Worm (Caenorhabditis elegans) whole organism, early embryonic: ENCODE results near the gene scl-25.
"Not testable (repeated sequence)": the region's sequence is repeated elsewhere in the genome, so short reads cannot be mapped to it uniquely, and the experiment has no call there.

ENCODE experiments used
- B0310.2 ChIP-seq: sonication (generic microtip); optimal IDR thresholded peaks from 2 replicates; lab custom pipeline; 2016; ENCODE audit warnings: mild to moderate bottlenecking, missing genetic modification characterization, missing compliant biosample characterization
- F13C5.2 ChIP-seq: sonication (generic microtip); optimal IDR thresholded peaks from 2 replicates; lab custom pipeline; 2017; ENCODE audit warnings: mild to moderate bottlenecking, missing genetic modification characterization, inconsistent platforms, missing compliant biosample characterization
- aly-1 ChIP-seq: sonication (generic microtip); optimal IDR thresholded peaks from 2 replicates; lab custom pipeline; 2016; ENCODE audit warnings: missing genetic modification characterization, missing compliant biosample characterization
- ama-1 ChIP-seq: fragments of 150-350 bp; optimal IDR thresholded peaks from 2 replicates; lab custom pipeline; 2014
- ceh-13 ChIP-seq: fragments of 200-800 bp; sonication (Bioruptor generic); optimal IDR thresholded peaks from 2 replicates; lab custom pipeline; 2018; ENCODE audit warnings: mild to moderate bottlenecking, missing genetic modification characterization, missing compliant biosample characterization
- ceh-36 ChIP-seq: sonication (generic microtip); optimal IDR thresholded peaks from 2 replicates; lab custom pipeline; 2016; ENCODE audit warnings: missing genetic modification characterization, inconsistent platforms, missing compliant biosample characterization
- ets-7 ChIP-seq: sonication (generic microtip); optimal IDR thresholded peaks from 2 replicates; lab custom pipeline; 2016; ENCODE audit warnings: missing genotype, missing genetic modification characterization, missing compliant biosample characterization
- flt-1 ChIP-seq: fragments of 200-800 bp; sonication (Bioruptor generic); IDR thresholded peaks from 2 replicates; pipeline ENCODE4 v1.3.6; 2022; ENCODE audit warnings: missing genetic modification characterization, missing compliant biosample characterization
- hmbx-1 ChIP-seq: sonication (generic microtip); optimal IDR thresholded peaks from 2 replicates; lab custom pipeline; 2016; ENCODE audit warnings: mild to moderate bottlenecking, missing genetic modification characterization, missing compliant biosample characterization
- hmg-4 ChIP-seq: fragments of 200-800 bp; sonication (Bioruptor generic); optimal IDR thresholded peaks from 2 replicates; lab custom pipeline; 2018; ENCODE audit warnings: mild to moderate bottlenecking, missing genetic modification characterization, missing compliant biosample characterization
- hnd-1 ChIP-seq: sonication (generic microtip); optimal IDR thresholded peaks from 2 replicates; lab custom pipeline; 2016; ENCODE audit warnings: missing genetic modification characterization, missing compliant biosample characterization
- pes-1 ChIP-seq: fragments of 200-800 bp; sonication (Bioruptor generic); IDR thresholded peaks from 2 replicates; pipeline ENCODE4 v1.3.6; 2022; ENCODE audit warnings: missing genetic modification reagents, missing genetic modification characterization, missing compliant biosample characterization
- scrt-1 ChIP-seq: fragments of 200-800 bp; sonication (Bioruptor generic); IDR thresholded peaks from 2 replicates; pipeline ENCODE4 v1.3.6; 2022; ENCODE audit warnings: missing genetic modification characterization, missing compliant biosample characterization
- sea-1 ChIP-seq: fragments of 200-800 bp; sonication (Bioruptor generic); conservative IDR thresholded peaks from 2 replicates; pipeline ENCODE4 v1.3.6; 2022; ENCODE audit warnings: missing genetic modification characterization, missing compliant biosample characterization
- tbx-11 ChIP-seq: fragments of 200-800 bp; sonication (Bioruptor generic); IDR thresholded peaks from 2 replicates; pipeline ENCODE4 v1.3.6; 2022; ENCODE audit warnings: missing genetic modification characterization, missing compliant biosample characterization
- tbx-37 ChIP-seq: fragments of 200-800 bp; sonication (Bioruptor generic); conservative IDR thresholded peaks from 2 replicates; pipeline ENCODE4 v1.3.6; 2022; ENCODE audit warnings: missing genetic modification reagents, missing genetic modification characterization, missing compliant biosample characterization
- tra-4 ChIP-seq: sonication (generic microtip); optimal IDR thresholded peaks from 2 replicates; lab custom pipeline; 2017; ENCODE audit warnings: missing genetic modification characterization, missing compliant biosample characterization

scl-25 gene

ce11 chrV:17255028-17255427 is 29.5 kb downstream of the scl-25 start, which contains the start of gene srh-116:
srh-116 (minus strand) TSS chrV:17255128.
- TF ChIP-seq scrt-1 (GFP tag; lab: Robert Waterston, UW); ets-7; flt-1: not testable (repeated sequence)

ce11 chrV:17255454-17255853 is 30.0 kb downstream of the scl-25 start, which contains the start of gene srh-115:
srh-115 (plus strand) TSS chrV:17255754.
- TF ChIP-seq tra-4 (tag; lab: Kevin White, UChicago) (no peak), B0310.2 (no peak), ama-1 (no peak), ceh-36 (tag; lab: Kevin White, UChicago) (no peak), tbx-11 (no peak), F13C5.2 (tag; lab: Kevin White, UChicago) (no peak), hnd-1 (tag; lab: Kevin White, UChicago) (no peak), scrt-1 (GFP tag; lab: Robert Waterston, UW) (no peak), sea-1 (GFP tag; lab: Robert Waterston, UW) (no peak), ceh-13 (no peak), aly-1 (no peak), hmg-4 (GFP tag; lab: Kevin White, UChicago) (no peak)

DNA sequence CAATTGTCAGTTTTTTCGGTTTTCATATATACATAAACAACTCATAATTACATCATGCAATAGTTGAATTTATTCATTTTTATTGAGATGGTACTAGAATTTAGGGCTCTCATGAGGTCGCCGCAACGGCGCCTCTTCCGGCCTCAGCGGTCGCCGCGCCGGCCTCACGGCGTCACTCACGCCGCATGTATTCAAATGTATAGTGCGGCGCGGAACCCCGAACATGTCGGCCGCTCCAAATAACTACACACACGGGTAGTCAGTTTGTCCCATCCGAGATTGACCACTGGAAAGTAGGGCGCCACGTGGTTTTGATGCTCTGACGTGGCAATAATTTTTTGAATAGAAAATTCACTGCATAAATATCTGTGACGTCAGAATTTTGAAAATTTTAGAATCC is 32.1 kb downstream of the scl-25 start:
- no peak for TF ChIP-seq tbx-11
- TF ChIP-seq hmbx-1 = no peak
- TF ChIP-seq flt-1 = no peak

DNA sequence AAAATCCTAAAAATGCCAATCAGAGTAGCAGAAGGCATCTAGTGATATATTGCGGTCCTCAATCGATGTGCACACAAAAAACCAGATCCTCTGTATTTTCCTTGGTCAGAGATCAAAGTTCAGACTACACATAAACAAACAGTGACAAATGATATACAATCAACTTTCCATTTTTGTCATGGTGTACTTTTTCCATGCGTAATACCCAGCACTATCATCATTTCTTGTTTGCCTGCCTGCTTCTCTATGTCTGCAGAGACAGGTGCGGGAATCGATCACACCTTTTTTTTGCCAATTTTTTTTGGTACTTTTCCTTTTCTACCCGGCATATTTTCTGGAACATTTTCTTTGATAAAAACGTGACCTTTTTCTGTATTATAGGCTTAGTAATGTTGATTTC is 32.8 kb downstream of the scl-25 start:
- no peak for TF ChIP-seq hmbx-1
- TF ChIP-seq sea-1 (GFP tag; lab: Robert Waterston, UW) = no peak
- TF ChIP-seq ama-1 = no peak
- no peak for TF ChIP-seq ets-7
- TF ChIP-seq ceh-36 (tag; lab: Kevin White, UChicago) = no peak

ce11 chrV:17258868-17259267 is 33.4 kb downstream of the scl-25 start, which contains the start of gene fbxa-85:
fbxa-85 (plus strand) TSS chrV:17259168.
- TF ChIP-seq hmbx-1 (no peak), aly-1 (no peak), ceh-13 (no peak), ama-1 (no peak), hmg-4 (GFP tag; lab: Kevin White, UChicago) (no peak), tbx-11 (no peak), hnd-1 (tag; lab: Kevin White, UChicago) (no peak), F13C5.2 (tag; lab: Kevin White, UChicago) (no peak), tbx-37 (no peak), flt-1 (no peak)

ce11 chrV:17261385-17261784 is 35.9 kb downstream of the scl-25 start:
- TF ChIP-seq hnd-1 (tag; lab: Kevin White, UChicago) (no peak), scrt-1 (GFP tag; lab: Robert Waterston, UW) (no peak), tra-4 (tag; lab: Kevin White, UChicago) (no peak), F13C5.2 (tag; lab: Kevin White, UChicago) (no peak), hmbx-1 (no peak), B0310.2 (no peak), ama-1 (no peak), aly-1 (no peak), flt-1 (no peak), tbx-11 (no peak), ets-7 (no peak), tbx-37 (no peak), hmg-4 (GFP tag; lab: Kevin White, UChicago) (no peak), pes-1 (GFP tag; lab: Robert Waterston, UW) (no peak), ceh-36 (tag; lab: Kevin White, UChicago) (no peak), sea-1 (GFP tag; lab: Robert Waterston, UW) (no peak), ceh-13 (no peak)

- not testable (repeated sequence) for TF ChIP-seq tbx-37; hnd-1 (tag; lab: Kevin White, UChicago); aly-1
Observed at ce11 chrV:17264855-17265254, 39.4 kb downstream of the scl-25 start, which contains the start of gene K10G4.3. K10G4.3 (minus strand) TSS chrV:17264955.

- TF ChIP-seq hmg-4 (GFP tag; lab: Kevin White, UChicago) (no peak), tbx-11 (no peak), pes-1 (GFP tag; lab: Robert Waterston, UW) (no peak), tra-4 (tag; lab: Kevin White, UChicago) (no peak), F13C5.2 (tag; lab: Kevin White, UChicago) (no peak), ets-7 (no peak), aly-1 (no peak), ceh-36 (tag; lab: Kevin White, UChicago) (no peak), B0310.2 (no peak), sea-1 (GFP tag; lab: Robert Waterston, UW) (no peak), ama-1 (no peak), hmbx-1 (no peak), flt-1 (no peak)
Observed at ce11 chrV:17272112-17272511, 46.6 kb downstream of the scl-25 start.

DNA sequence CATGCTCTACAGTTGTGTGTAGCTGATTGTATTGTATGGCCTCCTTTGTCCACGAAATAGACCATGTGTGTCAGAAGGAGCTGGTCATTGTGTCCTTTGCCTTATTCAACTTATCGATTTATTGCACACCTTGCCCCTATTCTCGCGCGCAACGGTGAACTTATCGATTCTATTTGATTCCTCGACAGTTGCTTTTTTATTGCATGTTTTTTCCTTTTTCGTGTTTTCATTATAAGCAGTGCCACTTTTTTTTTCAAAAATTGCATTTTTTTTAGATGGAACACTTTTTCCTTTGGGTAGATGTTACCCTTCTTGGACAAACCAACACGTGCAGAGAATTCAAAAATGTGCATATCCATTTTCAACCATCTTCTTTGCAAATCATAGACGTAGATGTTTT is 47.8 kb downstream of the scl-25 start, which contains the start of gene K10G4.10:
TSS of gene K10G4.10 (plus strand) at position 301 of the 400 bp plus-strand sequence.
- no peak for TF ChIP-seq hnd-1 (tag; lab: Kevin White, UChicago)
- TF ChIP-seq pes-1 (GFP tag; lab: Robert Waterston, UW) = no peak
- TF ChIP-seq ceh-13 = no peak
- TF ChIP-seq aly-1 = no peak
- TF ChIP-seq scrt-1 (GFP tag; lab: Robert Waterston, UW) = no peak
- TF ChIP-seq tbx-11 = no peak
- TF ChIP-seq F13C5.2 (tag; lab: Kevin White, UChicago) = no peak
- no peak for TF ChIP-seq B0310.2
- TF ChIP-seq ama-1 = no peak
- TF ChIP-seq ets-7 = no peak
- TF ChIP-seq sea-1 (GFP tag; lab: Robert Waterston, UW) = no peak
- TF ChIP-seq tbx-37 = no peak
